Worm (Caenorhabditis elegans): Measurements from ENCODE around the gene T24F1.7.

ce11 chrII:11337497-11338040 is 25.2 kb downstream of the T24F1.7 start, which contains the start of gene sqt-1:
- TF ChIP-seq egl-13 (tag; optimal IDR thresholded peaks at IDR 0.05) = no peak
- TF ChIP-seq dpl-1 (GFP tag; optimal IDR thresholded peaks at IDR 0.05) = no peak
- peak; percentile 48 for TF ChIP-seq blmp-1 (tag; optimal IDR thresholded peaks at IDR 0.05)
- no peak for TF ChIP-seq fkh-10 (GFP tag; optimal IDR thresholded peaks at IDR 0.05)
- no peak for TF ChIP-seq lir-3 (tag; optimal IDR thresholded peaks at IDR 0.05; ENCODE audit: poor library complexity)
- no peak for TF ChIP-seq ceh-82 (tag; optimal IDR thresholded peaks at IDR 0.05)
- TF ChIP-seq vab-15 (tag; optimal IDR thresholded peaks at IDR 0.05) = no peak
- TF ChIP-seq ces-1 (GFP tag; optimal IDR thresholded peaks at IDR 0.05) = no peak
- no peak for TF ChIP-seq nhr-90 (tag; optimal IDR thresholded peaks at IDR 0.05; ENCODE audit: poor library complexity)
- no peak for TF ChIP-seq elt-2 (tag; optimal IDR thresholded peaks at IDR 0.05)
- TF ChIP-seq lsy-2 (tag; optimal IDR thresholded peaks at IDR 0.05) = no peak

Data from whole organism, L1 larva.